Worm (Caenorhabditis elegans) whole organism, L4 larva: ENCODE data around the gene C14C6.13.

Source experiments
- ceh-32 ChIP-seq: sonication (generic microtip); optimal IDR thresholded peaks from 2 replicates; lab custom pipeline; 2016; ENCODE audit warnings: mild to moderate bottlenecking, missing genetic modification characterization, missing compliant biosample characterization; ENCODE audit not compliant: poor library complexity
- ceh-82 ChIP-seq: sonication (generic microtip); optimal IDR thresholded peaks from 2 replicates; lab custom pipeline; 2017; ENCODE audit warnings: missing biosample characterization, missing genetic modification characterization
- ces-1 ChIP-seq: fragments of 150-350 bp; sonication (generic microtip); optimal IDR thresholded peaks from 4 replicates; lab custom pipeline; 2014; ENCODE audit warnings: missing biosample characterization, missing genetic modification reagents, missing genetic modification characterization
- daf-8 ChIP-seq: fragments of 200-800 bp; sonication (Bioruptor generic); IDR thresholded peaks from 2 replicates; pipeline ENCODE4 v1.3.6; 2022; ENCODE audit warnings: missing genetic modification characterization, missing compliant biosample characterization
- egl-27 ChIP-seq: sonication (generic microtip); optimal IDR thresholded peaks from 3 replicates; lab custom pipeline; 2017; ENCODE audit warnings: missing biosample characterization, missing genetic modification reagents, missing genetic modification characterization
- fos-1 ChIP-seq: fragments of 150-350 bp; optimal IDR thresholded peaks from 2 replicates; lab custom pipeline; 2014; ENCODE audit warnings: missing biosample characterization, missing genetic modification characterization
- hlh-30 ChIP-seq: sonication (generic microtip); optimal IDR thresholded peaks from 2 replicates; lab custom pipeline; 2017; ENCODE audit warnings: antibody characterized with exemption, mild to moderate bottlenecking, missing genetic modification characterization, missing compliant biosample characterization; ENCODE audit not compliant: insufficient read depth
- jun-1 ChIP-seq: fragments of 150-350 bp; optimal IDR thresholded peaks from 2 replicates; lab custom pipeline; 2014; ENCODE audit warnings: missing biosample characterization, missing genetic modification reagents, missing genetic modification characterization
- mdl-1 ChIP-seq, 2 experiments: fragments of 150-350 bp in 1 of 2; sonication (generic microtip) in 1 of 2; optimal IDR thresholded peaks; 2 replicates each; lab custom pipeline; 2014 to 2017; ENCODE audit warnings: missing biosample characterization in 2 of 2, missing genetic modification characterization in 2 of 2
- nhr-11 ChIP-seq: fragments of 150-350 bp; optimal IDR thresholded peaks from 2 replicates; lab custom pipeline; 2014; ENCODE audit warnings: missing biosample characterization, missing genetic modification characterization
- nhr-76 ChIP-seq: fragments of 150-350 bp; optimal IDR thresholded peaks from 2 replicates; lab custom pipeline; 2014; ENCODE audit warnings: missing biosample characterization, missing genetic modification characterization
- unc-130 ChIP-seq: sonication (generic microtip); optimal IDR thresholded peaks from 2 replicates; lab custom pipeline; 2016; ENCODE audit warnings: missing genetic modification reagents, missing genetic modification characterization, missing compliant biosample characterization
- ztf-11 ChIP-seq: fragments of 150-350 bp; optimal IDR thresholded peaks from 2 replicates; lab custom pipeline; 2014; ENCODE audit warnings: missing biosample characterization, missing genetic modification characterization

- TF ChIP-seq unc-130, result no peak
- TF ChIP-seq egl-27 (tag; lab: Kevin White, UChicago), result no peak
- TF ChIP-seq mdl-1 (tag; optimal IDR thresholded peaks at IDR 0.05; lab: Kevin White, UChicago), result no peak
- TF ChIP-seq nhr-11 (tag; lab: Kevin White, UChicago), result no peak
- no peak for TF ChIP-seq ztf-11 (tag; lab: Kevin White, UChicago)
- TF ChIP-seq ceh-82 (tag; lab: Kevin White, UChicago), result no peak
- TF ChIP-seq fos-1, result no peak
- no peak for TF ChIP-seq ceh-32
- TF ChIP-seq jun-1 (tag; lab: Kevin White, UChicago), result no peak
- no peak for TF ChIP-seq hlh-30 (tag; lab: Kevin White, UChicago)
- no peak for TF ChIP-seq nhr-76 (tag; lab: Kevin White, UChicago)
- no peak for TF ChIP-seq daf-8 (GFP tag; lab: Robert Waterston, UW)
- TF ChIP-seq ces-1 (GFP tag; lab: Kevin White, UChicago), result no peak
Observed at ce11 chrV:576070-576469, 1.5 kb upstream of the C14C6.13 start, which contains the start of gene K06H6.5.
